Worm (Caenorhabditis elegans): Measurements from ENCODE around the gene F10E9.10.
A peak's percentile ranks its signal among the peaks of the same experiment; 100 is the strongest.

The F10E9.10 gene

ce11 chrIII:8322645-8323213 lies 2.6 kb upstream of the F10E9.10 start, which contains the start of gene F10E9.1:
F10E9.1 (plus strand) TSS chrIII:8323163.
- TF ChIP-seq pha-4 (GFP tag; IDR thresholded peaks at IDR 0.05) (no peak), pha-4 (tag; optimal IDR thresholded peaks at IDR 0.05) (no peak), nhr-11 (tag; optimal IDR thresholded peaks at IDR 0.05) (peak; percentile 68)

DNA sequence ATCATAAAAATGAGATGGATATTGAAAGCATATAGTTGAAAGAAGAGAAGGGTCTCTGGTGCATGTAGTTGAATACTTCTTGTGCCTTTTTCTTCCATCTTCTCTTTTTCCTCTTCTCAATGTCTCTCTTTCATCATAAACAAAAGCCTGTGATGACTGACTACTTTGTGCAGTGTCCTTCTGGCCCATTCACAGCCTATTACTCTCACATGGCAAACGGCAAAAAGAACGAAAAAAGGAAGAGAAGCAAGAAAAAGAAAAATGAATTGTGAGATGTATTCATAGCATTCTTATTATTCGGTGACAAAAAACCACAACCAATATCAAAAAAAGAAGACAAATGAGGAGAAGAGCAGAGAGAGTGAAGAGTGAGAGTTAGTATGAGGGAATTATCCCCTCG lies 1.1 kb upstream of the F10E9.10 start:
- TF ChIP-seq zfp-2 (tag; optimal IDR thresholded peaks at IDR 0.05) (no peak), unc-62 (GFP tag; optimal IDR thresholded peaks at IDR 0.05 in 1 of 2) (peak in 1 of 2 experiments; percentile 89), unc-62 (tag; optimal IDR thresholded peaks at IDR 0.05) (no peak), R02D3.7 (tag; optimal IDR thresholded peaks at IDR 0.05) (no peak), lin-1 (GFP tag; IDR thresholded peaks at IDR 0.05) (no peak), mep-1 (tag; optimal IDR thresholded peaks at IDR 0.05) (no peak), hmg-1.1 (GFP tag; IDR thresholded peaks at IDR 0.05) (0 out of 2 replicates have a peak, but pooled peaks have one; percentile 8), ceh-32 (tag; optimal IDR thresholded peaks at IDR 0.05; ENCODE audit: poor library complexity) (no peak), Y105C5A.15 (GFP tag; IDR thresholded peaks at IDR 0.05) (no peak), skn-1 (tag; optimal IDR thresholded peaks at IDR 0.05) (no peak), hlh-30 (tag; optimal IDR thresholded peaks at IDR 0.05; ENCODE audit: insufficient read depth) (peak; percentile 6), daf-8 (GFP tag; IDR thresholded peaks at IDR 0.05) (no peak), mdl-1 (tag; optimal IDR thresholded peaks at IDR 0.05) (no peak), mdt-29 (GFP tag; IDR thresholded peaks at IDR 0.05) (no peak), lim-7 (GFP tag; IDR thresholded peaks at IDR 0.05) (no peak), nhr-237 (tag; optimal IDR thresholded peaks at IDR 0.05) (no peak), aha-1 (tag) (peak; percentile 7), F37D6.2 (tag; optimal IDR thresholded peaks at IDR 0.05) (no peak)

- TF ChIP-seq Y5F2A.4 (GFP tag; optimal IDR thresholded peaks at IDR 0.05): no peak
- no peak for TF ChIP-seq ztf-11 (tag; optimal IDR thresholded peaks at IDR 0.05)
- no peak for TF ChIP-seq php-3 (GFP tag; IDR thresholded peaks at IDR 0.05)
- no peak for TF ChIP-seq unc-39 (tag; optimal IDR thresholded peaks at IDR 0.05)
- peak; percentile 4 for TF ChIP-seq nhr-28 (tag; optimal IDR thresholded peaks at IDR 0.05)
- peak; percentile 15 for TF ChIP-seq nhr-25 (tag; optimal IDR thresholded peaks at IDR 0.05; ENCODE audit: borderline replicate concordance, insufficient read depth)
- no peak for TF ChIP-seq ceh-82 (tag; optimal IDR thresholded peaks at IDR 0.05)
- TF ChIP-seq nhr-237 (tag; optimal IDR thresholded peaks at IDR 0.05): no peak
- TF ChIP-seq T26A8.4 (GFP tag; IDR thresholded peaks at IDR 0.05): peak; percentile 45; the same call in 1 of the 2 replicates
- no peak for TF ChIP-seq ZK546.5 (tag; optimal IDR thresholded peaks at IDR 0.05)
- TF ChIP-seq arid-1 (GFP tag; conservative IDR thresholded peaks at IDR 0.05): peak; percentile 73; the same call in 1 of the 2 replicates
- TF ChIP-seq F37D6.2 (tag; optimal IDR thresholded peaks at IDR 0.05): peak; percentile 56
- no peak for TF ChIP-seq nhr-77 (tag; optimal IDR thresholded peaks at IDR 0.05)
- TF ChIP-seq D1046.2 (GFP tag; IDR thresholded peaks at IDR 0.05): no peak; the same call in 1 of the 2 replicates
- TF ChIP-seq dmd-6 (GFP tag; IDR thresholded peaks at IDR 0.05): peak; percentile 68; the same call in 1 of the 2 replicates
- peak; percentile 64 for TF ChIP-seq mxl-3 (GFP tag; optimal IDR thresholded peaks at IDR 0.05)
- TF ChIP-seq dmd-9 (GFP tag; IDR thresholded peaks at IDR 0.05): no peak
- no peak for TF ChIP-seq mxl-2 (GFP tag; conservative IDR thresholded peaks at IDR 0.05)
- no peak for TF ChIP-seq F10B5.3 (tag; optimal IDR thresholded peaks at IDR 0.05)
- TF ChIP-seq nhr-111 (GFP tag; optimal IDR thresholded peaks at IDR 0.05): no peak
- no peak for TF ChIP-seq tag-97 (GFP tag; IDR thresholded peaks at IDR 0.05)
- TF ChIP-seq hlh-30 (tag; optimal IDR thresholded peaks at IDR 0.05; ENCODE audit: insufficient read depth): peak; percentile 57
- TF ChIP-seq mdl-1 (tag; optimal IDR thresholded peaks at IDR 0.05): no peak
- no peak for TF ChIP-seq fkh-10 (GFP tag; optimal IDR thresholded peaks at IDR 0.05)
- no peak for TF ChIP-seq mdt-29 (GFP tag; IDR thresholded peaks at IDR 0.05)
- peak; percentile 24 for TF ChIP-seq nhr-48 (tag; optimal IDR thresholded peaks at IDR 0.05)
- TF ChIP-seq aha-1 (tag): peak; percentile 87
- TF ChIP-seq lir-3 (tag; optimal IDR thresholded peaks at IDR 0.05): no peak
- TF ChIP-seq madf-9 (GFP tag; conservative IDR thresholded peaks at IDR 0.05): peak; percentile 51; the same call in 1 of the 2 replicates
- no peak for TF ChIP-seq R02D3.7 (tag; optimal IDR thresholded peaks at IDR 0.05)
- peak; percentile 55 for TF ChIP-seq spr-1 (tag; optimal IDR thresholded peaks at IDR 0.05)
- no peak for TF ChIP-seq zfp-3 (GFP tag; conservative IDR thresholded peaks at IDR 0.05)
- no peak for TF ChIP-seq sdz-12 (GFP tag; optimal IDR thresholded peaks at IDR 0.05)
- peak; percentile 63 for TF ChIP-seq hmg-1.1 (GFP tag; IDR thresholded peaks at IDR 0.05)
These were observed 983 bp downstream of the F10E9.10 start, which contains the start of gene F10E9.11 for ce11 chrIII:8319100-8319499. F10E9.11 (minus strand) TSS chrIII:8319260.

All from whole organism, L4 larva.